Worm (Caenorhabditis elegans): ENCODE results near the gene asp-6.

asp-6 gene

ce11 chrV:8285455-8285854, 16.7 kb upstream of the asp-6 start:
- TF ChIP-seq unc-62 (GFP tag; optimal IDR thresholded peaks at IDR 0.05), result no peak

- no peak for TF ChIP-seq unc-62 (GFP tag; optimal IDR thresholded peaks at IDR 0.05)
These were observed 16.1 kb upstream of the asp-6 start, which contains the start of gene slc-17.5 for ce11 chrV:8284800-8285199. slc-17.5 (minus strand) TSS chrV:8284900.

- TF ChIP-seq unc-62 (GFP tag; optimal IDR thresholded peaks at IDR 0.05), result no peak
These were observed 14.2 kb upstream of the asp-6 start for ce11 chrV:8282933-8283332.

- TF ChIP-seq unc-62 (GFP tag; optimal IDR thresholded peaks at IDR 0.05), result no peak
These were observed 12.9 kb upstream of the asp-6 start for ce11 chrV:8281646-8282045.

- TF ChIP-seq unc-62 (GFP tag; optimal IDR thresholded peaks at IDR 0.05), result no peak
These were observed 12.0 kb upstream of the asp-6 start, which contains the start of gene str-135 for ce11 chrV:8280770-8281169. str-135 (minus strand) TSS chrV:8280870.

ce11 chrV:8278830-8279229, 10.1 kb upstream of the asp-6 start, which contains the start of gene str-136:
str-136 (minus strand) TSS chrV:8278930.
- no peak for TF ChIP-seq unc-62 (GFP tag; optimal IDR thresholded peaks at IDR 0.05)

ce11 chrV:8271995-8272394, 3.3 kb upstream of the asp-6 start, which contains the start of gene asp-5:
asp-5 (plus strand) TSS chrV:8272385.
- no peak for TF ChIP-seq unc-62 (GFP tag; optimal IDR thresholded peaks at IDR 0.05)

- TF ChIP-seq unc-62 (GFP tag; optimal IDR thresholded peaks at IDR 0.05), result no peak
These were observed 2.7 kb upstream of the asp-6 start for ce11 chrV:8271395-8271794.

ce11 chrV:8269878-8270277, 1.1 kb upstream of the asp-6 start:
- TF ChIP-seq unc-62 (GFP tag; optimal IDR thresholded peaks at IDR 0.05), result no peak

- no peak for TF ChIP-seq unc-62 (GFP tag; optimal IDR thresholded peaks at IDR 0.05)
These were observed 1.5 kb downstream of the asp-6 start for ce11 chrV:8267275-8267674.

- no peak for TF ChIP-seq unc-62 (GFP tag; optimal IDR thresholded peaks at IDR 0.05)
These were observed 2.5 kb downstream of the asp-6 start, which contains the start of gene F21F8.5 for ce11 chrV:8266232-8266631. F21F8.5 (minus strand) TSS chrV:8266332.

ce11 chrV:8263941-8264340, 4.8 kb downstream of the asp-6 start, which contains the start of gene C16D9.9:
C16D9.9 (plus strand) TSS chrV:8264241.
- TF ChIP-seq unc-62 (GFP tag; optimal IDR thresholded peaks at IDR 0.05), result no peak

- no peak for TF ChIP-seq unc-62 (GFP tag; optimal IDR thresholded peaks at IDR 0.05)
These were observed 5.3 kb downstream of the asp-6 start, which contains the start of gene C16D9.8 for ce11 chrV:8263466-8263865. C16D9.8 (minus strand) TSS chrV:8263566.

- TF ChIP-seq unc-62 (GFP tag; optimal IDR thresholded peaks at IDR 0.05), result no peak
These were observed 6.5 kb downstream of the asp-6 start for ce11 chrV:8262212-8262611.

ce11 chrV:8259016-8259415, 9.7 kb downstream of the asp-6 start, which contains the start of gene C16D9.1:
C16D9.1 (plus strand) TSS chrV:8259316.
- TF ChIP-seq unc-62 (GFP tag; optimal IDR thresholded peaks at IDR 0.05), result no peak

ce11 chrV:8254973-8255372, 13.8 kb downstream of the asp-6 start:
- no peak for TF ChIP-seq unc-62 (GFP tag; optimal IDR thresholded peaks at IDR 0.05)

ce11 chrV:8253946-8254345, 14.8 kb downstream of the asp-6 start:
- TF ChIP-seq unc-62 (GFP tag; optimal IDR thresholded peaks at IDR 0.05), result no peak

ce11 chrV:8252532-8252931, 16.2 kb downstream of the asp-6 start:
- TF ChIP-seq unc-62 (GFP tag; optimal IDR thresholded peaks at IDR 0.05), result no peak
